Worm (Caenorhabditis elegans) whole organism, late embryonic: ENCODE measurements around the gene rsf-1.

Experiments used
- K09A11.1 ChIP-seq: sonication (generic microtip); optimal IDR thresholded peaks from 2 replicates; lab custom pipeline; 2017; ENCODE audit warnings: antibody characterized with exemption, mild to moderate bottlenecking, missing genetic modification characterization, missing compliant biosample characterization; ENCODE audit not compliant: insufficient read depth
- ceh-24 ChIP-seq: sonication (generic microtip); optimal IDR thresholded peaks from 2 replicates; lab custom pipeline; 2016; ENCODE audit warnings: mild to moderate bottlenecking, missing genetic modification characterization, missing compliant biosample characterization
- lin-11 ChIP-seq: fragments of 200-800 bp; sonication (Bioruptor generic); optimal IDR thresholded peaks from 2 replicates; lab custom pipeline; 2018; ENCODE audit warnings: mild to moderate bottlenecking, missing genetic modification characterization, missing compliant biosample characterization
- nhr-11 ChIP-seq: fragments of 150-350 bp; optimal IDR thresholded peaks from 2 replicates; lab custom pipeline; 2014; ENCODE audit warnings: missing biosample characterization, missing genetic modification characterization
- nhr-232 ChIP-seq: sonication (generic microtip); optimal IDR thresholded peaks from 2 replicates; lab custom pipeline; 2016; ENCODE audit warnings: missing genetic modification characterization, missing compliant biosample characterization
- pha-4 ChIP-seq: fragments of 150-350 bp; optimal IDR thresholded peaks from 2 replicates; lab custom pipeline; 2018; ENCODE audit warnings: missing biosample characterization, missing genetic modification reagents, missing genetic modification characterization
- unc-86 ChIP-seq: sonication (generic microtip); optimal IDR thresholded peaks from 2 replicates; lab custom pipeline; 2016; ENCODE audit warnings: missing genetic modification characterization, missing compliant biosample characterization

DNA sequence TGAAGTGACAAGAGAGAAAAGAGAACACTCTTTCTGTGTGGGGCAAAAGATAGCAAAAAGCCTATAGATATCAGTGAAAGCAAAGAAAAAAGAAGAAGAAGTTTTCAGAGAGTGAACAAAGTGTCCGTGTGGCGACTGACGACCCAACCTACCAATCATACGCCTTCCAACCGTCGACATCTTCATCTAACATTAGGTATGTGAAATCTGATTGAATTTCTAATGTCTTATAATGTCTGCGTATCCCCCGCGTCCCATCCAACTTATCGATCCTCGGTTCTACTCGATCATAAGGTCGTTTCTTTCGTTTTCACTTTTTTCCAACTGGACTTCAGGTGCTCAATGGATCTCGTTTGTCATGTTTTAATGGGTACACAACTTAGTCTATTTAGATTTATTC is 1.1 kb downstream of the rsf-1 start:
- TF ChIP-seq K09A11.1 (tag; lab: Kevin White, UChicago) (no peak), ceh-24 (tag; lab: Kevin White, UChicago) (no peak), unc-86 (tag; lab: Kevin White, UChicago) (no peak), nhr-11 (tag; lab: Kevin White, UChicago) (no peak), nhr-232 (tag; lab: Kevin White, UChicago) (no peak), lin-11 (no peak), pha-4 (tag; lab: Kevin White, UChicago) (no peak)
